Worm (Caenorhabditis elegans) whole organism, L4 larva: ENCODE measurements around the gene hpo-33.

Source experiments
- R02D3.7 ChIP-seq: fragments of 150-350 bp; sonication (generic microtip); optimal IDR thresholded peaks from 3 replicates; lab custom pipeline; 2014; ENCODE audit warnings: missing biosample characterization, missing genetic modification characterization
- ces-1 ChIP-seq: fragments of 150-350 bp; sonication (generic microtip); optimal IDR thresholded peaks from 4 replicates; lab custom pipeline; 2014; ENCODE audit warnings: missing biosample characterization, missing genetic modification reagents, missing genetic modification characterization
- egl-27 ChIP-seq: sonication (generic microtip); optimal IDR thresholded peaks from 3 replicates; lab custom pipeline; 2017; ENCODE audit warnings: missing biosample characterization, missing genetic modification reagents, missing genetic modification characterization
- lin-39 ChIP-seq: fragments of 150-350 bp; optimal IDR thresholded peaks from 2 replicates; lab custom pipeline; 2014; ENCODE audit warnings: missing biosample characterization, missing genetic modification reagents, missing genetic modification characterization
- nhr-237 ChIP-seq: sonication (generic microtip); optimal IDR thresholded peaks from 2 replicates; lab custom pipeline; 2017; ENCODE audit warnings: missing biosample characterization, missing genetic modification characterization
- snpc-4 ChIP-seq: fragments of 150-350 bp; optimal IDR thresholded peaks from 2 replicates; lab custom pipeline; 2014; ENCODE audit warnings: missing biosample characterization, missing genetic modification characterization
- vab-7 ChIP-seq: fragments of 200-800 bp; sonication (Bioruptor generic); IDR thresholded peaks from 2 replicates; pipeline ENCODE4 v1.3.6; 2022; ENCODE audit warnings: missing genetic modification reagents, missing genetic modification characterization, missing compliant biosample characterization
- zag-1 ChIP-seq: fragments of 150-350 bp; optimal IDR thresholded peaks from 2 replicates; lab custom pipeline; 2014; ENCODE audit warnings: missing biosample characterization, missing genetic modification characterization

DNA sequence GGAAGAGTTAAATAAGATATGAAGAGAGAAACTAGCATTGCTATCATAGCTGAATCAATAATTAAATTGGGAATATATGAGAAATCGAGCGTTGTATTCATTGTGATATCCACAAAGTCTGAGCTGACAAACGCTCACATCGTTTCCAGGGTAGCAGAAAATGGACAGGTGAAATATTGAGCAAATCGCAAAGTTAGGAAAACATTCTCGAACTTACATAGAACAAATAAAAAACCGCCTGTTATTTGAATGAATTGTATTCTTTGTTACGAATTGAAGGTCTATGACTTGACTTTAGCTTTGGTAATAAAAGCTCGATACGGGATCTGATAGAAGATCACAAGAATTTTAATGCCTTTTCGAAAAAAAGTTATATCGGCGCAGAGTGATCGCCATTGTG, 6.5 kb upstream of the hpo-33 start, which contains the start of gene srz-94:
- TF ChIP-seq egl-27 (tag; lab: Kevin White, UChicago) = no peak
- TF ChIP-seq vab-7 (GFP tag; lab: Robert Waterston, UW) = no peak
- TF ChIP-seq ces-1 (GFP tag; lab: Kevin White, UChicago) = no peak
- no peak for TF ChIP-seq snpc-4 (tag; lab: Kevin White, UChicago)
- TF ChIP-seq R02D3.7 (tag; lab: Kevin White, UChicago) = no peak
- TF ChIP-seq zag-1 (tag; lab: Kevin White, UChicago) = no peak
- no peak for TF ChIP-seq nhr-237 (tag; lab: Kevin White, UChicago)
- no peak for TF ChIP-seq lin-39 (tag; lab: Kevin White, UChicago)
